Worm (Caenorhabditis elegans) whole organism, early embryonic: ENCODE results near the gene sqv-3.
A peak's percentile ranks its signal among the peaks of the same experiment; 100 is the strongest.

Experiments
- B0310.2 ChIP-seq: sonication (generic microtip); optimal IDR thresholded peaks from 2 replicates; lab custom pipeline; 2016; ENCODE audit warnings: mild to moderate bottlenecking, missing genetic modification characterization, missing compliant biosample characterization
- F13C5.2 ChIP-seq: sonication (generic microtip); optimal IDR thresholded peaks from 2 replicates; lab custom pipeline; 2017; ENCODE audit warnings: mild to moderate bottlenecking, missing genetic modification characterization, inconsistent platforms, missing compliant biosample characterization
- aly-1 ChIP-seq: sonication (generic microtip); optimal IDR thresholded peaks from 2 replicates; lab custom pipeline; 2016; ENCODE audit warnings: missing genetic modification characterization, missing compliant biosample characterization
- ama-1 ChIP-seq: fragments of 150-350 bp; optimal IDR thresholded peaks from 2 replicates; lab custom pipeline; 2014
- ceh-13 ChIP-seq: fragments of 200-800 bp; sonication (Bioruptor generic); optimal IDR thresholded peaks from 2 replicates; lab custom pipeline; 2018; ENCODE audit warnings: mild to moderate bottlenecking, missing genetic modification characterization, missing compliant biosample characterization
- ceh-36 ChIP-seq: sonication (generic microtip); optimal IDR thresholded peaks from 2 replicates; lab custom pipeline; 2016; ENCODE audit warnings: missing genetic modification characterization, inconsistent platforms, missing compliant biosample characterization
- ets-7 ChIP-seq: sonication (generic microtip); optimal IDR thresholded peaks from 2 replicates; lab custom pipeline; 2016; ENCODE audit warnings: missing genotype, missing genetic modification characterization, missing compliant biosample characterization
- flt-1 ChIP-seq: fragments of 200-800 bp; sonication (Bioruptor generic); IDR thresholded peaks from 2 replicates; pipeline ENCODE4 v1.3.6; 2022; ENCODE audit warnings: missing genetic modification characterization, missing compliant biosample characterization
- hmbx-1 ChIP-seq: sonication (generic microtip); optimal IDR thresholded peaks from 2 replicates; lab custom pipeline; 2016; ENCODE audit warnings: mild to moderate bottlenecking, missing genetic modification characterization, missing compliant biosample characterization
- hmg-4 ChIP-seq: fragments of 200-800 bp; sonication (Bioruptor generic); optimal IDR thresholded peaks from 2 replicates; lab custom pipeline; 2018; ENCODE audit warnings: mild to moderate bottlenecking, missing genetic modification characterization, missing compliant biosample characterization
- hnd-1 ChIP-seq: sonication (generic microtip); optimal IDR thresholded peaks from 2 replicates; lab custom pipeline; 2016; ENCODE audit warnings: missing genetic modification characterization, missing compliant biosample characterization
- pes-1 ChIP-seq: fragments of 200-800 bp; sonication (Bioruptor generic); IDR thresholded peaks from 2 replicates; pipeline ENCODE4 v1.3.6; 2022; ENCODE audit warnings: missing genetic modification reagents, missing genetic modification characterization, missing compliant biosample characterization
- scrt-1 ChIP-seq: fragments of 200-800 bp; sonication (Bioruptor generic); IDR thresholded peaks from 2 replicates; pipeline ENCODE4 v1.3.6; 2022; ENCODE audit warnings: missing genetic modification characterization, missing compliant biosample characterization
- sea-1 ChIP-seq: fragments of 200-800 bp; sonication (Bioruptor generic); conservative IDR thresholded peaks from 2 replicates; pipeline ENCODE4 v1.3.6; 2022; ENCODE audit warnings: missing genetic modification characterization, missing compliant biosample characterization
- tbx-11 ChIP-seq: fragments of 200-800 bp; sonication (Bioruptor generic); IDR thresholded peaks from 2 replicates; pipeline ENCODE4 v1.3.6; 2022; ENCODE audit warnings: missing genetic modification characterization, missing compliant biosample characterization
- tbx-37 ChIP-seq: fragments of 200-800 bp; sonication (Bioruptor generic); conservative IDR thresholded peaks from 2 replicates; pipeline ENCODE4 v1.3.6; 2022; ENCODE audit warnings: missing genetic modification reagents, missing genetic modification characterization, missing compliant biosample characterization
- tra-4 ChIP-seq: sonication (generic microtip); optimal IDR thresholded peaks from 2 replicates; lab custom pipeline; 2017; ENCODE audit warnings: missing genetic modification characterization, missing compliant biosample characterization

Gene sqv-3

DNA sequence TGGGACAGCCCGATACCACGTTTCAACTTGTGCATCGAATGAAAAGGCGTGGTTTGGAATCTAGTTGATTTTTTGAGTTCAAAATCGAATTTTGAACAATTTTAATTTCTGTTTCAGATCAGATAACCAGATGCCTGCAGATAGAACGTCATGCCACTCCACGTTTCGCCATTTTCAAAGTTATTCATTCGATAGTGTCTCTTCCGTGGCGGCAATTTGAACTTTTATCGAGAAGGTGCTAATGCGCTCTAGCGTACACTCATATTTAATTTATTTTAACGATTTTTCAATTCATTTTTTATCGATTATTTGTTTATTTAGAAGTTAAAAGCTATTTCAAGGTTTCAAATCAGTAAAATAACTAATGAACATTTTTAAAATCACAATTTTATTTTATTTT lies 4.2 kb downstream of the sqv-3 start:
- no peak for TF ChIP-seq tbx-11 (GFP tag; lab: Robert Waterston, UW)
- no peak for TF ChIP-seq pes-1 (GFP tag; lab: Robert Waterston, UW)
- no peak for TF ChIP-seq ceh-36 (tag; lab: Kevin White, UChicago)
- no peak for TF ChIP-seq scrt-1 (GFP tag; lab: Robert Waterston, UW)
- no peak for TF ChIP-seq hmg-4 (GFP tag; lab: Kevin White, UChicago)
- no peak for TF ChIP-seq ets-7 (tag; lab: Kevin White, UChicago)
- no peak for TF ChIP-seq aly-1 (tag; lab: Kevin White, UChicago)

DNA sequence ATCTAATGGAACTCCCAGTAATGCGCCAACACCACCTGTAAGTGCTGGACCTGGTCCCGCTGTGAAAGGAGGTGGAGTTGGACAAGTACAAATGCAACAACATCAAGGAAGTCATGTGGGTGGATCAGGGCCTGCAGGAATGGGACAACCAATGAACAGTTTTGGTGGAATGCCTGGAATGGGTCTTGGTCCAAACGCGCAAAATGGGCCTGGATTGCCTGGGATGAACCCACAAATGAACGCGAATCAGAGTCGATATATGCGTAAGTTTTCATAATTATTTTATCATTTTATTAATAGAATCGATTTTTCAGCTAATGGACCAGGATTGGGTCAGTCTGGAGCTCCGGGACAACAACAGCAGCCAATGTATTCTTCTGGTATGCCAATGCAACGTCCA lies 7.8 kb downstream of the sqv-3 start:
- no peak for TF ChIP-seq hmbx-1 (tag; lab: Kevin White, UChicago)
- TF ChIP-seq aly-1 (tag; lab: Kevin White, UChicago): no peak
- no peak for TF ChIP-seq hmg-4 (GFP tag; lab: Kevin White, UChicago)
- TF ChIP-seq tra-4 (tag; lab: Kevin White, UChicago): no peak

DNA sequence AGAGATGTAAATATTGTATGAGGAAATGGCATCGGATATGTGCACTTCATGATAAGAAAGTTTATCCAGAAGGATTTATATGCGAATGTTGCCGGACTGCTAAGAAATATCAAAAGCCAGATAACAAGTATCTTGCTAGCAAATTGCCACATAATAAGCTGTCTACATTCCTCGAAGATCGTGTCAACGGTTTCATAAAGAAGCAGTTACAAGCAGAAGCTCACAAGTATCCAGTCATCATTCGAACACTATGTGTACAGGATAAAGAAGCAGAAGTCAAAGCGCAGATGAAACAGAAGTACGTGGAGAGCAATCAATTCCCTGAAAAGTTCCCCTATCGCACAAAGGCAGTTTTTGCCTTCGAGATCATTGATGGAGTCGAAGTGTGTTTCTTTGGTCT lies 9.6 kb downstream of the sqv-3 start:
- TF ChIP-seq sea-1 (GFP tag; lab: Robert Waterston, UW): no peak
- TF ChIP-seq ama-1 (lab: Kevin White, UChicago): peak; percentile 68
- no peak for TF ChIP-seq tra-4 (tag; lab: Kevin White, UChicago)
- no peak for TF ChIP-seq B0310.2 (tag; lab: Kevin White, UChicago)
- no peak for TF ChIP-seq aly-1 (tag; lab: Kevin White, UChicago)
- TF ChIP-seq tbx-11 (GFP tag; lab: Robert Waterston, UW): no peak
- TF ChIP-seq ets-7 (tag; lab: Kevin White, UChicago): no peak
- TF ChIP-seq flt-1 (GFP tag; lab: Robert Waterston, UW): no peak
- no peak for TF ChIP-seq tbx-37 (GFP tag; lab: Robert Waterston, UW)

DNA sequence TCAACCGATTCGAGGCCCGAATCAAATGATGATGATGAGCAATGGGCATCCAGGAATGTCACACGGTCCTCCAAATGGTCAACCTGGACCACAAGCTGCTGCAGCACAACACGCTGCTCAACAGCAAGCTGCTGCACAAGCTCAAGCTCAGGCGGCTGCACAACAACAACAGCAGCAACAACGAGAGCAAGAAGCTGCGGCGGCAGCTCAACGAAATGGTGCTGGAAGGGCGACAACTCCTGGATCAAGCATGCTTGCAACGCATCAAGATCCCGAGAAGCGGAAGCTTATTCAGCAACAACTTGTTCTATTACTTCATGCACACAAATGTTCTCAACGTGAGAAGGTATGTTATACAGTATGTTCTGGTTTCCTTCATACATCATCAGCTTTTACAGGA lies 12.1 kb downstream of the sqv-3 start:
- TF ChIP-seq ceh-13 (GFP tag; lab: Kevin White, UChicago): no peak
- no peak for TF ChIP-seq aly-1 (tag; lab: Kevin White, UChicago)
- no peak for TF ChIP-seq hmbx-1 (tag; lab: Kevin White, UChicago)
- no peak for TF ChIP-seq ceh-36 (tag; lab: Kevin White, UChicago)
- TF ChIP-seq ama-1 (lab: Kevin White, UChicago): no peak
- no peak for TF ChIP-seq tbx-37 (GFP tag; lab: Robert Waterston, UW)
- no peak for TF ChIP-seq hnd-1 (tag; lab: Kevin White, UChicago)
- TF ChIP-seq B0310.2 (tag; lab: Kevin White, UChicago): no peak
- no peak for TF ChIP-seq pes-1 (GFP tag; lab: Robert Waterston, UW)
- no peak for TF ChIP-seq tbx-11 (GFP tag; lab: Robert Waterston, UW)
- no peak for TF ChIP-seq sea-1 (GFP tag; lab: Robert Waterston, UW)
- no peak for TF ChIP-seq hmg-4 (GFP tag; lab: Kevin White, UChicago)
- no peak for TF ChIP-seq flt-1 (GFP tag; lab: Robert Waterston, UW)
- TF ChIP-seq tra-4 (tag; lab: Kevin White, UChicago): no peak

DNA sequence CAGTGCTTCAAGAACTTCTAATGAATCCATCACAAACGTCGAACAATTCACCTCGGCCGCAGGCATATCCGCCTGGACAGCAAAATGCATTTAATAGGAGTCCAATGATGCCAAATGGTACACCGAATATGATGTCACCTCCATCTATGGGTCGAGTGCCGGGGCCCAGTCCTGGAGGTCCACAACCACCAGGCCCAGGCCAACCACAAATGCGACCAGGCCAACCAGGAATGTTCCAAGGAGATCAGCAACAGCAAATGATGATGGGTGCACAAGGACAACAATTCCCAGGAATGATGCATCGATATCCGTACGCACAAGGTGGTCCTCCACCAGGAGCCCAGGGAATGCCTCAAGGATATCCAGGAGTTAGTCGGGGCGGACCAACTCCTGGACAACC lies 13.1 kb downstream of the sqv-3 start:
- no peak for TF ChIP-seq tra-4 (tag; lab: Kevin White, UChicago)
- no peak for TF ChIP-seq sea-1 (GFP tag; lab: Robert Waterston, UW)

DNA sequence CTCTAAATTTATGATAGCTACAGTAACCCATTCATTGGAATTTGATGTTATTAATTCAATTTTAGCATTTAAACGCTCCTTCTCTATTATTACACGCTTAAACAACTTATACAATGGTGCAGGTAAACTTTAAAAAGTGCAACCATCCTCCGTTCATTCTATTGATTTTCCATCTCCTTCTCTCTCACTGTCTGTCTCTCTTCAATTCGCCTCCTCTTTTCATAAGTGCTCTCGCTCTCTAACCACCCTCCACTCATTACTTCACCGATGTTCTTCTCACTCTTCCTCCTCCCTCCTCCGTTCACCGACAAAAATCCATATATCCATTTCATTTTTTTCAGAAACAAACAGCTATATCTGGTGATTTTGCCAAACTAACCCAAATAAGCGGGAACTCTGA lies 14.0 kb downstream of the sqv-3 start, which contains the start of gene cbp-1:
Gene cbp-1, plus strand, starts transcription at position 335 of the 400 bp plus-strand sequence.
- no peak for TF ChIP-seq tra-4 (tag; lab: Kevin White, UChicago)
- no peak for TF ChIP-seq ceh-36 (tag; lab: Kevin White, UChicago)
- no peak for TF ChIP-seq aly-1 (tag; lab: Kevin White, UChicago)
- TF ChIP-seq F13C5.2 (tag; lab: Kevin White, UChicago): no peak

DNA sequence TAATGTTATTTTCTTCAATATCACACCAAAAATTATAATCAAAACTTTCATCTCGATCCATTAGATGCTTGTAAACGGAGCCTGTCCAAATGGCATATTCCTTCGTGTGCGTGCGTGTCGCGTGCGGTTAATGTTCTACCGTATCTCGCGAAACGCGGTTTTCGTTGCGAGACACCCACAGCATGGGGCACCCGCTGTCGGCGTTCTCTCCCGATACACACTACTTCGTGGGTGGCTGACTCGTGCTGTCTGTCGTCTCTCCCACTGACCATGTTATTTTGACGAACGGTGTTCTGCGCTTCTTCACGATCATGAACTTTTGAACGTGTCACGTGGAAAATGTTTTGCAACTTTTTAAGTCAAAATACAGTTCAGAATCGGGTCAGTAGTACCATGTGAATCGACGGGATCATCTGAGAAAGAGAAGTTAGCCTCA lies 14.7 kb downstream of the sqv-3 start:
- TF ChIP-seq sea-1 (GFP tag; lab: Robert Waterston, UW) (peak; percentile 96), ceh-13 (GFP tag; lab: Kevin White, UChicago) (peak; percentile 54), hmbx-1 (tag; lab: Kevin White, UChicago) (peak; percentile 81), aly-1 (tag; lab: Kevin White, UChicago) (peak; percentile 40), tra-4 (tag; lab: Kevin White, UChicago) (peak; percentile 97), tbx-37 (GFP tag; lab: Robert Waterston, UW) (peak; percentile 80; the same call in 1 of the 2 replicates), hmg-4 (GFP tag; lab: Kevin White, UChicago) (peak; percentile 89), ama-1 (lab: Kevin White, UChicago) (peak; percentile 98), tbx-11 (GFP tag; lab: Robert Waterston, UW) (peak; percentile 83), hnd-1 (tag; lab: Kevin White, UChicago) (peak; percentile 26), flt-1 (GFP tag; lab: Robert Waterston, UW) (peak; percentile 89), F13C5.2 (tag; lab: Kevin White, UChicago) (peak; percentile 96), pes-1 (GFP tag; lab: Robert Waterston, UW) (peak; percentile 82), B0310.2 (tag; lab: Kevin White, UChicago) (peak; percentile 91), scrt-1 (GFP tag; lab: Robert Waterston, UW) (peak; percentile 81), ceh-36 (tag; lab: Kevin White, UChicago) (peak; percentile 87), ets-7 (tag; lab: Kevin White, UChicago) (no peak)

DNA sequence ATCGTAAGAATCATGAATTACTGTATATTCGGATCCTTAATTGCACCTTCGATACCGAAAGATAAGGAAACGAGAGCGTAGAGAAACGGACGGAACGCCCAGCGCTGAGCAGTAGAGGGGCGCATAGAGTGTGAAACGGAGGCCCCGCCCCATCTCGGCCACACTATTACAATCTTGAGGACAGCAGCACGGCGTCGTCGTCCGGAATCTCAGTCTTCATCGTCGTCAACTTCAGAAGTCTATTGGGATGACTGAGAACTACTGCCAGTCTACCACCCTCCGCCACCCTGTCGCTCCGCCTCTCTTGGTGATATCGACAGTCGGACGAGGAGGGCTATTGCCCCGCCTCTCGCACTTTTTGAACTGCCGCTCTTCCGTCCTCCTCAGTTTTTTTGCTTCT lies 15.4 kb downstream of the sqv-3 start:
- no peak for TF ChIP-seq tra-4 (tag; lab: Kevin White, UChicago)
- no peak for TF ChIP-seq hmbx-1 (tag; lab: Kevin White, UChicago)
- TF ChIP-seq aly-1 (tag; lab: Kevin White, UChicago): no peak
- TF ChIP-seq sea-1 (GFP tag; lab: Robert Waterston, UW): 0 out of 2 replicates have a peak, but pooled peaks have one; percentile 36
- no peak for TF ChIP-seq flt-1 (GFP tag; lab: Robert Waterston, UW)
- no peak for TF ChIP-seq hmg-4 (GFP tag; lab: Kevin White, UChicago)
- TF ChIP-seq ceh-13 (GFP tag; lab: Kevin White, UChicago): no peak
